Worm (Caenorhabditis elegans): ENCODE results near the gene lin-7.

The lin-7 gene

ce11 chrII:14349356-14349923 is at the start of gene lin-7, which contains the start of the genes Y54G11A.17 and elof-1:
Gene lin-7 (minus strand): TSS chrII:14349406.
Gene Y54G11A.17 (minus strand): TSS chrII:14349406.
Gene elof-1 (plus strand): TSS chrII:14349738.
- TF ChIP-seq sdz-38 (tag; optimal IDR thresholded peaks at IDR 0.05) (no peak), bed-2 (GFP tag; IDR thresholded peaks at IDR 0.05) (no peak), madf-3 (GFP tag; IDR thresholded peaks at IDR 0.05) (no peak), B0019.2 (GFP tag; conservative IDR thresholded peaks at IDR 0.05) (peak; percentile 81), ceh-100 (GFP tag; IDR thresholded peaks at IDR 0.05) (peak; percentile 51), somi-1 (GFP tag; optimal IDR thresholded peaks at IDR 0.05) (no peak), ZK185.1 (tag; optimal IDR thresholded peaks at IDR 0.05; ENCODE audit: poor library complexity, severe bottlenecking) (peak; percentile 40), xnd-1 (tag; optimal IDR thresholded peaks at IDR 0.05) (peak; percentile 28), unc-62 (GFP tag; optimal IDR thresholded peaks at IDR 0.05) (no peak), Y79H2A.3 (GFP tag; conservative IDR thresholded peaks at IDR 0.05) (no peak), K12H6.12 (tag; optimal IDR thresholded peaks at IDR 0.05) (peak; percentile 73), madf-8 (GFP tag; conservative IDR thresholded peaks at IDR 0.05) (peak; percentile 61), nfyb-1 (GFP tag; IDR thresholded peaks at IDR 0.05) (peak; percentile 77; the same call in 1 of the 2 replicates), cebp-1 (GFP tag; IDR thresholded peaks at IDR 0.05) (peak; percentile 85), cebp-1 (tag; optimal IDR thresholded peaks at IDR 0.05) (peak; percentile 92), T07F8.4 (tag; optimal IDR thresholded peaks at IDR 0.05) (no peak), C17E4.6 (GFP tag; IDR thresholded peaks at IDR 0.05) (peak; percentile 44; the same call in 1 of the 2 replicates), madf-10 (tag; optimal IDR thresholded peaks at IDR 0.05) (peak; percentile 5), T26A5.8 (tag; optimal IDR thresholded peaks at IDR 0.05) (no peak), C06A6.2 (GFP tag; conservative IDR thresholded peaks at IDR 0.05) (no peak), aptf-3 (GFP tag; IDR thresholded peaks at IDR 0.05) (no peak), lin-54 (GFP tag; optimal IDR thresholded peaks at IDR 0.05) (peak; percentile 84), sea-2 (GFP tag; IDR thresholded peaks at IDR 0.05) (no peak), attf-3 (GFP tag; conservative IDR thresholded peaks at IDR 0.05) (0 out of 2 replicates have a peak, but pooled peaks have one; percentile 49), ceh-79 (tag; optimal IDR thresholded peaks at IDR 0.05) (no peak), tlf-1 (GFP tag; optimal IDR thresholded peaks at IDR 0.05) (peak; percentile 76), snpc-3.4 (tag; optimal IDR thresholded peaks at IDR 0.05) (peak; percentile 71), snpc-1.3 (tag; optimal IDR thresholded peaks at IDR 0.05; ENCODE audit: insufficient read depth) (peak; percentile 67), egl-44 (GFP tag; IDR thresholded peaks at IDR 0.05) (no peak), lag-1 (GFP tag; IDR thresholded peaks at IDR 0.05) (no peak), Y67H2A.10 (GFP tag; conservative IDR thresholded peaks at IDR 0.05) (peak; percentile 77; the same call in 1 of the 2 replicates), F49E8.2 (tag; optimal IDR thresholded peaks at IDR 0.05; ENCODE audit: insufficient read depth) (peak; percentile 83), lin-35 (GFP tag; optimal IDR thresholded peaks at IDR 0.05) (peak in 2 of 3 experiments; percentile 9 to 85), ztf-28 (GFP tag; IDR thresholded peaks at IDR 0.05) (peak; percentile 69), hmg-1.2 (GFP tag; IDR thresholded peaks at IDR 0.05) (peak; percentile 65; the same call in 1 of the 2 replicates), lir-1 (GFP tag; conservative IDR thresholded peaks at IDR 0.05) (no peak; the same call in 1 of the 2 replicates), D2030.7 (GFP tag; IDR thresholded peaks at IDR 0.05) (peak; percentile 92), snpc-4 (GFP tag; optimal IDR thresholded peaks at IDR 0.05) (peak; percentile 32), snpc-4 (tag; optimal IDR thresholded peaks at IDR 0.05) (peak in 3 of 4 experiments; percentile 57 to 77 (median 59)), lsy-27 (tag; optimal IDR thresholded peaks at IDR 0.05; ENCODE audit: borderline replicate concordance, insufficient read depth) (no peak), egl-18 (GFP tag; IDR thresholded peaks at IDR 0.05) (no peak), nhr-90 (tag; optimal IDR thresholded peaks at IDR 0.05) (no peak), ceh-91 (GFP tag; IDR thresholded peaks at IDR 0.05) (peak; percentile 50), ccch-3 (GFP tag; optimal IDR thresholded peaks at IDR 0.05) (no peak), repo-1 (tag; optimal IDR thresholded peaks at IDR 0.05) (no peak), snpc-1.1 (tag; optimal IDR thresholded peaks at IDR 0.05; ENCODE audit: insufficient read depth) (peak; percentile 25), ceh-27 (GFP tag; optimal IDR thresholded peaks at IDR 0.05) (peak; percentile 82)
